Worm (Caenorhabditis elegans) whole organism, midembryonic: ENCODE data around the gene cuc-1.

ENCODE experiments used
- flt-1 ChIP-seq: fragments of 200-800 bp; sonication (Bioruptor generic); IDR thresholded peaks from 2 replicates; pipeline ENCODE4 v1.3.6; 2022; ENCODE audit warnings: missing genetic modification characterization, missing compliant biosample characterization
- ztf-29 ChIP-seq: fragments of 200-800 bp; sonication (Bioruptor generic); IDR thresholded peaks from 2 replicates; pipeline ENCODE4 v1.3.6; 2022; ENCODE audit warnings: missing genetic modification reagents, missing genetic modification characterization, missing compliant biosample characterization

- TF ChIP-seq flt-1 (no peak), ztf-29 (no peak)
Measured at ce11 chrIII:7877090-7877489, 16.3 kb upstream of the cuc-1 start.
